Worm (Caenorhabditis elegans): ENCODE measurements around the gene F38B7.10.

DNA sequence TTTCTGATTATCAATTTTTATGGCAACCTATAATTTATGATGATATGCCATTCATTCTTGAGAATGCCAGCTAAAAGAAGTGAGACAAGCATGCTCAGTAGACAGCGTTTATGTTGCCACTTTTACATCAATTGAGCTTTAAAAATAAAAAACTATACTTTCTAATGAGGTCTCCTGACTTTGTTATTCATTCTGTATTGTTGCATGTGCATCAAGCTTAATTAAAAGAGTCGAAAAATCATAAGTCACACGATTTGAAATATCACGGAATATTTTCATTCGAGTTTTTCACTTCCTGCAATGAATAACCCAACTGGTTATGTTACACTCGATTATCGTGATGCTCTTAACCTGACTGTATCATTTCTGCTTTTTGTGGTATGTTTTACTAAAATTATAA lies 17.3 kb downstream of the F38B7.10 start, which contains the start of gene srx-86:
- TF ChIP-seq nhr-76 (tag; optimal IDR thresholded peaks at IDR 0.05), result no peak
- no peak for TF ChIP-seq spr-3 (GFP tag; optimal IDR thresholded peaks at IDR 0.05)
- no peak for TF ChIP-seq ztf-11 (tag; optimal IDR thresholded peaks at IDR 0.05)
- no peak for TF ChIP-seq attf-4 (tag; optimal IDR thresholded peaks at IDR 0.05)
- TF ChIP-seq pha-4 (GFP tag; IDR thresholded peaks at IDR 0.05), result no peak
- TF ChIP-seq pha-4 (tag; optimal IDR thresholded peaks at IDR 0.05), result no peak
- no peak for TF ChIP-seq snpc-1.2 (GFP tag; IDR thresholded peaks at IDR 0.05)
- TF ChIP-seq egl-43 (GFP tag; IDR thresholded peaks at IDR 0.05), result no peak
- no peak for TF ChIP-seq lin-39 (tag; optimal IDR thresholded peaks at IDR 0.05)
- no peak for TF ChIP-seq nhr-6 (tag; optimal IDR thresholded peaks at IDR 0.05)
- TF ChIP-seq nhr-77 (tag; optimal IDR thresholded peaks at IDR 0.05), result no peak
- no peak for TF ChIP-seq tag-97 (GFP tag; IDR thresholded peaks at IDR 0.05)
- TF ChIP-seq unc-39 (tag; optimal IDR thresholded peaks at IDR 0.05), result no peak
- no peak for TF ChIP-seq skn-1 (tag; optimal IDR thresholded peaks at IDR 0.05)
